Worm (Caenorhabditis elegans) whole organism, young adult: ENCODE measurements around the gene wdr-46.

Experiments used
- B0035.1 ChIP-seq: sonication (generic microtip); optimal IDR thresholded peaks from 2 replicates; lab custom pipeline; 2016; ENCODE audit warnings: missing genetic modification characterization, mild to moderate bottlenecking, missing compliant biosample characterization, missing genotype, missing genetic modification reagents
- B0261.1 ChIP-seq: sonication (generic microtip); optimal IDR thresholded peaks from 2 replicates; lab custom pipeline; 2016; ENCODE audit warnings: mild to moderate bottlenecking, missing genetic modification characterization, moderate library complexity, missing compliant biosample characterization
- C17E4.6 ChIP-seq: fragments of 200-800 bp; sonication (Bioruptor generic); IDR thresholded peaks from 2 replicates; pipeline ENCODE4 v1.3.6; 2022; ENCODE audit warnings: missing genetic modification reagents, missing genetic modification characterization, missing compliant biosample characterization
- F10E7.11 ChIP-seq: sonication (generic microtip); optimal IDR thresholded peaks from 2 replicates; lab custom pipeline; 2017; ENCODE audit warnings: mild to moderate bottlenecking, missing genetic modification characterization, moderate library complexity, missing compliant biosample characterization
- F22D6.2 ChIP-seq: sonication (generic microtip); optimal IDR thresholded peaks from 2 replicates; lab custom pipeline; 2016; ENCODE audit warnings: mild to moderate bottlenecking, missing genetic modification characterization, missing compliant biosample characterization
- F39B2.1 ChIP-seq: fragments of 200-800 bp; sonication (Bioruptor generic); IDR thresholded peaks from 2 replicates; pipeline ENCODE4 v1.3.6; 2022; ENCODE audit warnings: missing genetic modification reagents, missing genetic modification characterization, missing compliant biosample characterization
- F57A8.1 ChIP-seq: fragments of 200-800 bp; sonication (Bioruptor generic); optimal IDR thresholded peaks from 2 replicates; lab custom pipeline; 2018; ENCODE audit warnings: mild to moderate bottlenecking, missing genetic modification characterization, moderate library complexity, missing compliant biosample characterization
- K11D2.4 ChIP-seq: fragments of 200-800 bp; sonication (Bioruptor generic); IDR thresholded peaks from 2 replicates; pipeline ENCODE4 v1.3.6; 2022; ENCODE audit warnings: missing genetic modification reagents, missing genetic modification characterization, missing compliant biosample characterization
- K12H6.12 ChIP-seq: fragments of 200-800 bp; sonication (Bioruptor generic); optimal IDR thresholded peaks from 2 replicates; lab custom pipeline; 2018; ENCODE audit warnings: mild to moderate bottlenecking, missing genetic modification characterization, missing compliant biosample characterization
- Y53G8AR.9 ChIP-seq: fragments of 200-800 bp; sonication (Bioruptor generic); conservative IDR thresholded peaks from 2 replicates; pipeline ENCODE4 v1.3.6; 2022; ENCODE audit warnings: missing genetic modification reagents, missing genetic modification characterization, missing compliant biosample characterization
- Y95B8A.8 ChIP-seq: fragments of 200-800 bp; sonication (Bioruptor generic); IDR thresholded peaks from 2 replicates; pipeline ENCODE4 v1.3.6; 2022; ENCODE audit warnings: missing genetic modification reagents, missing genetic modification characterization, missing compliant biosample characterization
- akir-1 ChIP-seq: fragments of 200-800 bp; sonication (Bioruptor generic); optimal IDR thresholded peaks from 2 replicates; lab custom pipeline; 2018; ENCODE audit warnings: mild to moderate bottlenecking, missing genetic modification characterization, moderate library complexity, missing compliant biosample characterization
- bed-1 ChIP-seq: fragments of 200-800 bp; sonication (Bioruptor generic); IDR thresholded peaks from 2 replicates; pipeline ENCODE4 v1.3.6; 2022; ENCODE audit warnings: missing genetic modification reagents, missing genetic modification characterization, missing compliant biosample characterization
- cebp-1 ChIP-seq, 2 experiments: fragments of 200-800 bp in 1 of 2; sonication (Bioruptor generic) in 1 of 2; sonication (generic microtip) in 1 of 2; IDR thresholded peaks in 1 of 2; optimal IDR thresholded peaks in 1 of 2; 2 replicates each; pipeline versions ENCODE4 v1.3.6 to Lab custom; 2017 to 2022; ENCODE audit warnings: missing compliant biosample characterization in 2 of 2, missing genetic modification characterization in 2 of 2, mild to moderate bottlenecking in 1 of 2, missing genetic modification reagents in 1 of 2, moderate library complexity in 1 of 2
- cebp-2 ChIP-seq: fragments of 200-800 bp; sonication (Bioruptor generic); IDR thresholded peaks from 2 replicates; pipeline ENCODE4 v1.3.6; 2022; ENCODE audit warnings: missing genetic modification characterization, missing compliant biosample characterization
- ceh-27 ChIP-seq: fragments of 200-800 bp; sonication (Bioruptor generic); optimal IDR thresholded peaks from 2 replicates; lab custom pipeline; 2018; ENCODE audit warnings: mild to moderate bottlenecking, missing genetic modification characterization, moderate library complexity, missing compliant biosample characterization
- ceh-40 ChIP-seq: fragments of 200-800 bp; sonication (Bioruptor generic); IDR thresholded peaks from 2 replicates; pipeline ENCODE4 v1.3.6; 2022; ENCODE audit warnings: missing genetic modification characterization, missing compliant biosample characterization
- ceh-58 ChIP-seq: fragments of 200-800 bp; sonication (Bioruptor generic); IDR thresholded peaks from 2 replicates; pipeline ENCODE4 v1.3.6; 2022; ENCODE audit warnings: missing genetic modification characterization, missing compliant biosample characterization
- ceh-79 ChIP-seq: sonication (generic microtip); optimal IDR thresholded peaks from 2 replicates; lab custom pipeline; 2017; ENCODE audit warnings: mild to moderate bottlenecking, missing genetic modification characterization, missing compliant biosample characterization
- chd-7 ChIP-seq: sonication (generic microtip); optimal IDR thresholded peaks from 2 replicates; lab custom pipeline; 2016; ENCODE audit warnings: mild to moderate bottlenecking, missing genetic modification characterization, moderate library complexity, missing compliant biosample characterization
- dox-1 ChIP-seq: fragments of 200-800 bp; sonication (Bioruptor generic); IDR thresholded peaks from 2 replicates; pipeline ENCODE4 v1.3.6; 2022; ENCODE audit warnings: missing genetic modification reagents, missing genetic modification characterization, missing compliant biosample characterization
- dpl-1 ChIP-seq: fragments of 150-350 bp; optimal IDR thresholded peaks from 2 replicates; lab custom pipeline; 2014; ENCODE audit warnings: missing biosample characterization, missing genetic modification reagents, missing genetic modification characterization
- egrh-3 ChIP-seq: fragments of 200-800 bp; sonication (Bioruptor generic); IDR thresholded peaks from 2 replicates; pipeline ENCODE4 v1.3.6; 2022; ENCODE audit warnings: missing genetic modification reagents, missing genetic modification characterization, missing compliant biosample characterization
- him-1 ChIP-seq: sonication (generic microtip); optimal IDR thresholded peaks from 2 replicates; lab custom pipeline; 2016; ENCODE audit warnings: missing genotype, missing genetic modification reagents, missing genetic modification characterization, missing compliant biosample characterization
- hlh-26 ChIP-seq: fragments of 200-800 bp; sonication (Bioruptor generic); conservative IDR thresholded peaks from 2 replicates; pipeline ENCODE4 v1.3.6; 2022; ENCODE audit warnings: missing genetic modification reagents, missing genetic modification characterization, missing compliant biosample characterization
- hmg-1.2 ChIP-seq: fragments of 200-800 bp; sonication (Bioruptor generic); IDR thresholded peaks from 2 replicates; pipeline ENCODE4 v1.3.6; 2022; ENCODE audit warnings: missing genetic modification reagents, missing genetic modification characterization, missing compliant biosample characterization
- lag-1 ChIP-seq: fragments of 200-800 bp; sonication (Bioruptor generic); IDR thresholded peaks from 2 replicates; pipeline ENCODE4 v1.3.6; 2022; ENCODE audit warnings: missing genetic modification reagents, missing genetic modification characterization, missing compliant biosample characterization
- lin-54 ChIP-seq: fragments of 200-800 bp; sonication (Bioruptor generic); optimal IDR thresholded peaks from 2 replicates; lab custom pipeline; 2018; ENCODE audit warnings: mild to moderate bottlenecking, missing genetic modification characterization, missing compliant biosample characterization
- lsy-27 ChIP-seq: sonication (generic microtip); optimal IDR thresholded peaks from 2 replicates; lab custom pipeline; 2017; ENCODE audit warnings: missing genetic modification characterization, mild to moderate bottlenecking, missing compliant biosample characterization, antibody characterized with exemption, missing genotype, borderline replicate concordance; ENCODE audit not compliant: insufficient read depth
- madf-10 ChIP-seq: sonication (generic microtip); optimal IDR thresholded peaks from 2 replicates; lab custom pipeline; 2016; ENCODE audit warnings: mild to moderate bottlenecking, missing genetic modification characterization, missing compliant biosample characterization
- mcd-1 ChIP-seq: fragments of 200-800 bp; sonication (Bioruptor generic); IDR thresholded peaks from 2 replicates; pipeline ENCODE4 v1.3.6; 2022; ENCODE audit warnings: missing genetic modification reagents, missing genetic modification characterization, missing compliant biosample characterization
- mes-4 ChIP-seq: sonication (generic microtip); optimal IDR thresholded peaks from 2 replicates; lab custom pipeline; 2016; ENCODE audit warnings: missing genotype, missing genetic modification characterization, missing compliant biosample characterization
- nhr-80 ChIP-seq: sonication (generic microtip); optimal IDR thresholded peaks from 2 replicates; lab custom pipeline; 2016; ENCODE audit warnings: missing genetic modification characterization, missing compliant biosample characterization
- nhr-90 ChIP-seq: sonication (generic microtip); optimal IDR thresholded peaks from 2 replicates; lab custom pipeline; 2016; ENCODE audit warnings: missing genotype, mild to moderate bottlenecking, missing genetic modification characterization, missing compliant biosample characterization
- pbrm-1 ChIP-seq: fragments of 200-800 bp; sonication (Bioruptor generic); IDR thresholded peaks from 2 replicates; pipeline ENCODE4 v1.3.6; 2022; ENCODE audit warnings: missing genetic modification reagents, missing genetic modification characterization, missing compliant biosample characterization
- repo-1 ChIP-seq: sonication (generic microtip); optimal IDR thresholded peaks from 2 replicates; lab custom pipeline; 2017; ENCODE audit warnings: mild to moderate bottlenecking, missing genetic modification characterization, missing compliant biosample characterization
- sea-2 ChIP-seq: fragments of 200-800 bp; sonication (Bioruptor generic); IDR thresholded peaks from 2 replicates; pipeline ENCODE4 v1.3.6; 2022; ENCODE audit warnings: missing genetic modification characterization, missing compliant biosample characterization
- snpc-1.1 ChIP-seq: sonication (generic microtip); optimal IDR thresholded peaks from 2 replicates; lab custom pipeline; 2017; ENCODE audit warnings: missing genetic modification characterization, mild to moderate bottlenecking, missing compliant biosample characterization, antibody characterized with exemption, moderate library complexity, missing genotype, missing genetic modification reagents; ENCODE audit not compliant: insufficient read depth
- snpc-1.3 ChIP-seq: sonication (generic microtip); optimal IDR thresholded peaks from 2 replicates; lab custom pipeline; 2017; ENCODE audit warnings: missing genetic modification characterization, mild to moderate bottlenecking, missing compliant biosample characterization, antibody characterized with exemption, moderate library complexity, missing genotype, missing genetic modification reagents; ENCODE audit not compliant: insufficient read depth
- snpc-4 ChIP-seq, 5 experiments: fragments of 150-350 bp in 1 of 5; sonication (generic microtip) in 4 of 5; optimal IDR thresholded peaks; 2 replicates each; lab custom pipeline; 2014 to 2018; ENCODE audit warnings: missing genetic modification characterization in 5 of 5, missing biosample characterization in 3 of 5, antibody characterized with exemption in 2 of 5, mild to moderate bottlenecking in 2 of 5, missing compliant biosample characterization in 2 of 5, missing genotype in 2 of 5, moderate library complexity in 2 of 5, missing genetic modification reagents in 1 of 5
- tbp1 ChIP-seq: fragments of 200-800 bp; sonication (Bioruptor generic); optimal IDR thresholded peaks from 2 replicates; lab custom pipeline; 2018; ENCODE audit warnings: mild to moderate bottlenecking, missing genetic modification characterization, missing compliant biosample characterization
- tbx-9 ChIP-seq: sonication (generic microtip); optimal IDR thresholded peaks from 2 replicates; lab custom pipeline; 2016; ENCODE audit warnings: borderline replicate concordance, missing genetic modification characterization, inconsistent platforms, missing compliant biosample characterization
- zfh-2 ChIP-seq: fragments of 200-800 bp; sonication (Bioruptor generic); conservative IDR thresholded peaks from 2 replicates; pipeline ENCODE4 v1.3.6; 2022; ENCODE audit warnings: missing genetic modification reagents, missing genetic modification characterization, missing compliant biosample characterization
- zim-3 ChIP-seq: sonication (generic microtip); optimal IDR thresholded peaks from 2 replicates; lab custom pipeline; 2017; ENCODE audit warnings: mild to moderate bottlenecking, missing genetic modification characterization, moderate library complexity, missing compliant biosample characterization
- ztf-22 ChIP-seq: fragments of 200-800 bp; sonication (Bioruptor generic); optimal IDR thresholded peaks from 2 replicates; lab custom pipeline; 2018; ENCODE audit warnings: mild to moderate bottlenecking, missing genetic modification characterization, moderate library complexity, missing compliant biosample characterization
- ztf-25 ChIP-seq: fragments of 200-800 bp; sonication (Bioruptor generic); IDR thresholded peaks from 2 replicates; pipeline ENCODE4 v1.3.6; 2022; ENCODE audit warnings: missing genetic modification reagents, missing genetic modification characterization, missing compliant biosample characterization
- ztf-3 ChIP-seq: fragments of 200-800 bp; sonication (Bioruptor generic); optimal IDR thresholded peaks from 2 replicates; lab custom pipeline; 2018; ENCODE audit warnings: mild to moderate bottlenecking, missing genetic modification characterization, missing compliant biosample characterization

wdr-46 gene

ce11 chrIV:12364964-12365363, 7.1 kb upstream of the wdr-46 start:
- TF ChIP-seq ztf-3: no peak
- 0 out of 2 replicates have a peak, but pooled peaks have one; percentile 31 for TF ChIP-seq mcd-1 (GFP tag; lab: Robert Waterston, UW)
- TF ChIP-seq snpc-4 (GFP tag; optimal IDR thresholded peaks at IDR 0.05; lab: Kevin White, UChicago): no peak
- peak in 1 of 4 experiments; percentile 15 for TF ChIP-seq snpc-4 (tag; optimal IDR thresholded peaks at IDR 0.05; lab: Kevin White, UChicago)
- no peak for TF ChIP-seq F39B2.1 (GFP tag; lab: Robert Waterston, UW)
- no peak for TF ChIP-seq him-1
- TF ChIP-seq ztf-22 (GFP tag; lab: Kevin White, UChicago): no peak
- no peak for TF ChIP-seq ztf-25 (GFP tag; lab: Robert Waterston, UW)
- TF ChIP-seq F57A8.1: no peak
- no peak for TF ChIP-seq K11D2.4
- no peak for TF ChIP-seq pbrm-1 (GFP tag; lab: Robert Waterston, UW)
- no peak for TF ChIP-seq hlh-26 (GFP tag; lab: Robert Waterston, UW)
- TF ChIP-seq madf-10 (tag; lab: Kevin White, UChicago): no peak
- no peak for TF ChIP-seq repo-1 (tag; lab: Kevin White, UChicago)
- no peak for TF ChIP-seq ceh-58 (GFP tag; lab: Robert Waterston, UW)
- no peak for TF ChIP-seq F22D6.2 (tag; lab: Kevin White, UChicago)
- TF ChIP-seq lsy-27 (tag; lab: Kevin White, UChicago): no peak
- TF ChIP-seq mes-4 (tag; lab: Kevin White, UChicago): no peak
- TF ChIP-seq K12H6.12: peak; percentile 67
- no peak for TF ChIP-seq ceh-40
- no peak for TF ChIP-seq egrh-3 (GFP tag; lab: Robert Waterston, UW)
- TF ChIP-seq Y95B8A.8 (GFP tag; lab: Robert Waterston, UW): no peak
- no peak for TF ChIP-seq tbp1 (GFP tag; lab: Kevin White, UChicago)
- TF ChIP-seq C17E4.6 (GFP tag; lab: Robert Waterston, UW): no peak
- TF ChIP-seq ceh-27 (GFP tag; lab: Kevin White, UChicago): no peak
- no peak for TF ChIP-seq chd-7 (tag; lab: Kevin White, UChicago)
- no peak for TF ChIP-seq nhr-80 (tag; lab: Kevin White, UChicago)
- no peak for TF ChIP-seq snpc-1.1
- peak; percentile 48; the same call in 1 of the 2 replicates for TF ChIP-seq dox-1 (GFP tag; lab: Robert Waterston, UW)
- TF ChIP-seq Y53G8AR.9 (GFP tag; lab: Robert Waterston, UW): no peak
- no peak for TF ChIP-seq B0261.1 (tag; lab: Kevin White, UChicago)
- no peak for TF ChIP-seq zim-3 (tag; lab: Kevin White, UChicago)
- no peak for TF ChIP-seq tbx-9
- TF ChIP-seq lag-1: no peak
- no peak for TF ChIP-seq ceh-79
- TF ChIP-seq B0035.1: no peak
- TF ChIP-seq zfh-2 (GFP tag; lab: Robert Waterston, UW): peak; percentile 71; the same call in 1 of the 2 replicates
- no peak for TF ChIP-seq snpc-1.3 (tag; lab: Kevin White, UChicago)
- no peak for TF ChIP-seq akir-1
- TF ChIP-seq bed-1: no peak
- TF ChIP-seq lin-54 (GFP tag; lab: Kevin White, UChicago): no peak
- 0 out of 2 replicates have a peak, but pooled peaks have one; percentile 22 for TF ChIP-seq cebp-1 (GFP tag; IDR thresholded peaks at IDR 0.05; lab: Robert Waterston, UW)
- no peak for TF ChIP-seq cebp-1 (tag; optimal IDR thresholded peaks at IDR 0.05; lab: Kevin White, UChicago)
- no peak for TF ChIP-seq nhr-90 (tag; lab: Kevin White, UChicago)
- no peak for TF ChIP-seq sea-2
- no peak for TF ChIP-seq F10E7.11 (tag; lab: Kevin White, UChicago)
- no peak for TF ChIP-seq dpl-1 (GFP tag; lab: Kevin White, UChicago)
- TF ChIP-seq cebp-2 (GFP tag; lab: Robert Waterston, UW): no peak
- peak; percentile 53 for TF ChIP-seq hmg-1.2 (GFP tag; lab: Robert Waterston, UW)
